Worm (Caenorhabditis elegans): ENCODE measurements around the gene C34E10.12.

ce11 chrIII:5234312-5234711, 6.6 kb upstream of the C34E10.12 start, which contains the start of gene mrps-26:
- TF ChIP-seq him-1 (tag; optimal IDR thresholded peaks at IDR 0.05) (no peak), dao-5 (tag; optimal IDR thresholded peaks at IDR 0.05) (no peak), W03F9.2 (tag; optimal IDR thresholded peaks at IDR 0.05) (no peak)

All from whole organism, L4/young adult.